Fruit fly (Drosophila melanogaster): ENCODE data around the gene ort.

DNA sequence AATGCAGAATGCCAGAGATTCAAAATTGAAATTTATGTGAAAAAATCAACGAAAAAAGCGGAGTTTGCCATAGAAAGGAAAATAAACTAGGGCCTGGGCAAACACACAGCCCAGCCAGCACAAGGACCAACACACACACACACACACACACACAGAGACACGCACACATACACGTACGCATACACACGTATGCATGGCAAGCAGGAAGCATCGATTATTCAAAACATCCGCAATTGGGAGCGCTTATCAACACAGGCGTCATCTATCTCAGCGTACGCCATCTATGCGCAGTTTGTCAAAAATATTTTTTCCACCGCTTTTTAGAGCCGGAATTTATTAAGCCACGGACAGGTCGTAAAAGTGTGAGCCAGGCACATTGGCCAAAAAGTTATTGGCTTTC, 20.3 kb downstream of the ort start:
- TF ChIP-seq CG30403 (GFP tag; optimal IDR thresholded peaks at IDR 0.05) (no peak), Dek (tag; optimal IDR thresholded peaks at IDR 0.05) (no peak), CG1233 (GFP tag; optimal IDR thresholded peaks at IDR 0.05) (no peak), ase (GFP tag; IDR thresholded peaks at IDR 0.05) (no peak)
